Worm (Caenorhabditis elegans): ENCODE measurements around the gene F41G3.20.

F41G3.20 gene

DNA sequence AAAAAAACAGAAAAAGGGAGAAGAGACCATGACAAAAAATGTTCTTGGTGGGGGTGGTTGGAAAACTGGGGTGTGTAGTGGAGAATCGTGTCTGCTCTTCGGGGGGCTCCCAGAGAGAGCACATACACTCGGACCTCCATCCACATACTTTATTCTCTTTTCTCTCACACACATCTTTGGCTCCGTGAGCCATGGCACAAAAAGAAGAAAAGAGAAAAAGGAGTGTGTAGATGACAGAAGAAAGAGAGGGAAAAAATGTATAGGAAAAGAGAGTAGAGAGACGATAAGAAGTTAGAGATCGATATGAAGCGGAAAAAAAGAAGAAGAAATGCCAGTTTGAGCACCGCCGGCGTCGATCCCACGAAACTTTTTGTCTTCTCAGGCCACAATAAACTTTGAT is 41.8 kb downstream of the F41G3.20 start:
- no peak for TF ChIP-seq tbx-11 (GFP tag; IDR thresholded peaks at IDR 0.05)
- TF ChIP-seq pes-1 (GFP tag; IDR thresholded peaks at IDR 0.05): no peak
- TF ChIP-seq sea-1 (GFP tag; conservative IDR thresholded peaks at IDR 0.05): no peak
- no peak for TF ChIP-seq aly-1 (tag; optimal IDR thresholded peaks at IDR 0.05)
- no peak for TF ChIP-seq hnd-1 (tag; optimal IDR thresholded peaks at IDR 0.05)
- no peak for TF ChIP-seq ama-1 (optimal IDR thresholded peaks at IDR 0.05)
- TF ChIP-seq hmg-4 (GFP tag; optimal IDR thresholded peaks at IDR 0.05): no peak
- no peak for TF ChIP-seq B0310.2 (tag; optimal IDR thresholded peaks at IDR 0.05)
- no peak for TF ChIP-seq ets-7 (tag; optimal IDR thresholded peaks at IDR 0.05)
- no peak for TF ChIP-seq tra-4 (tag; optimal IDR thresholded peaks at IDR 0.05)
- no peak for TF ChIP-seq flt-1 (GFP tag; IDR thresholded peaks at IDR 0.05)
- no peak for TF ChIP-seq ceh-13 (GFP tag; optimal IDR thresholded peaks at IDR 0.05)
- no peak for TF ChIP-seq tbx-37 (GFP tag; conservative IDR thresholded peaks at IDR 0.05)
- TF ChIP-seq ceh-36 (tag; optimal IDR thresholded peaks at IDR 0.05): no peak
- TF ChIP-seq scrt-1 (GFP tag; IDR thresholded peaks at IDR 0.05): no peak

DNA sequence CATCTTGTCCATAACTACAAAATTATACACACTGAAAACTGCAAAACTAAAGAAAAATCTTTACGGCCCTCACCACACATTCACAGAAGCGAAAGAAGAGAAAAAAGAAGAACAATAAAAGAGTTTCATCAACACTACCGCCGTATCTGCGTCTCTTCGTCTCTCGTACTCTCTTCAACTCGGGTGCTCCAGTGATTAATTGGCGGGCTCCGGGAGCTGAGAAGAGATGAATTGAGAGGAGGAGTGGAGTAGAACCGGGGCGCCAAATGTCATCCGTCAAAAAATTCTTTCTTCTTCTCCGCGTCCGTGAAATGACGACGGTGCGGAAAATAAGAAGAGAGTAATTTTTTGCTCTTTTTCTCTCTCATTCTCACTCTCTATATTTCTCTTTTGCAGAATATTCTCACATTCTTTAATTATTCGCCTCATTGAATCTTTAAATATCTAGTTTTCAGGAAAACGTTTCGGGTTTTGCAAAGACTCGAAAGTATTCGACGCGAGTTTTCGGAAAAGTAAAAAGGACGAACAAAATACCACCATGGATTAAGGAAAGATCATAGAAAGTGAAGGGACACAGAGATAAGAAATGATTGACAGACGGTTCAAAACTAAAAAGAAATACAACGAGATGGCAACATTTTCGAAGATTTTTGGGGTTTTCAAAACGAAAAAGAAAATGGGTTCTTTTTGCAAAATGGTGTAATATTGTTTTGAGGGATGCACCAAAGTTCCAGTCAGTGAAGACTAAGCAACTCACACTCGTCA is 43.2 kb downstream of the F41G3.20 start:
- TF ChIP-seq sea-1 (GFP tag; conservative IDR thresholded peaks at IDR 0.05) (no peak), scrt-1 (GFP tag; IDR thresholded peaks at IDR 0.05) (no peak), tbx-37 (GFP tag; conservative IDR thresholded peaks at IDR 0.05) (no peak), hmg-4 (GFP tag; optimal IDR thresholded peaks at IDR 0.05) (no peak), flt-1 (GFP tag; IDR thresholded peaks at IDR 0.05) (no peak), ceh-36 (tag; optimal IDR thresholded peaks at IDR 0.05) (no peak), ama-1 (optimal IDR thresholded peaks at IDR 0.05) (no peak), pes-1 (GFP tag; IDR thresholded peaks at IDR 0.05) (no peak), ets-7 (tag; optimal IDR thresholded peaks at IDR 0.05) (no peak), aly-1 (tag; optimal IDR thresholded peaks at IDR 0.05) (no peak), tbx-11 (GFP tag; IDR thresholded peaks at IDR 0.05) (no peak), hmbx-1 (tag; optimal IDR thresholded peaks at IDR 0.05) (no peak), tra-4 (tag; optimal IDR thresholded peaks at IDR 0.05) (no peak), B0310.2 (tag; optimal IDR thresholded peaks at IDR 0.05) (no peak), hnd-1 (tag; optimal IDR thresholded peaks at IDR 0.05) (no peak), ceh-13 (GFP tag; optimal IDR thresholded peaks at IDR 0.05) (no peak), F13C5.2 (tag; optimal IDR thresholded peaks at IDR 0.05) (no peak)

DNA sequence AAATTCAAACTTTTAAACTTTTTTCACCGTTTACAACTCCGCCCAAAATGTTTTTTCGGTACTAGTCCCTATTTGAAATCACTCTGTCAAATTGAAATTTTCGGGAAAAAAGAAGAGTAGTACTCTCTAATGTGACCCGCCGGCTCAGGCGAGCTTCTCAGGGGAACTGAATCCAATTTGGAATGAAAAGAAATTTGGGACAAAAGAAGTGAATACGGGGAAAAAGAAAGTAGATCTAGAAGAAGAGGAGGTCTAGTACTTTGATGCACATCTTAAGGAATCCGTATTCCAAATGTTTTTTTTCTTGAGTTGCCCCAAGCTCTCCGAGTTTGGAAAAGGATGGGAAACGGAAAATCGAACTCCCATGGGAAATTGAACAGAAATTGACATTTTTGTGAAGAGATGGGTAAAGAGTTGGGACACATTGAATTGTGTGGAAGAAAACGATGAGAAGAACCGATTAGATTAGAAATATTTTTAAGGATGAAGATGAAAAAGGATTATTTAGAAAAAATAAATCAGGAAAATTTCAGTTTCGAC is 44.2 kb downstream of the F41G3.20 start:
- TF ChIP-seq sea-1 (GFP tag; conservative IDR thresholded peaks at IDR 0.05): no peak

- TF ChIP-seq pes-1 (GFP tag; IDR thresholded peaks at IDR 0.05) (no peak), hmbx-1 (tag; optimal IDR thresholded peaks at IDR 0.05) (no peak), ets-7 (tag; optimal IDR thresholded peaks at IDR 0.05) (no peak), ceh-36 (tag; optimal IDR thresholded peaks at IDR 0.05) (no peak), hnd-1 (tag; optimal IDR thresholded peaks at IDR 0.05) (no peak), scrt-1 (GFP tag; IDR thresholded peaks at IDR 0.05) (no peak), B0310.2 (tag; optimal IDR thresholded peaks at IDR 0.05) (no peak), tbx-37 (GFP tag; conservative IDR thresholded peaks at IDR 0.05) (no peak), aly-1 (tag; optimal IDR thresholded peaks at IDR 0.05) (no peak), ama-1 (optimal IDR thresholded peaks at IDR 0.05) (no peak), sea-1 (GFP tag; conservative IDR thresholded peaks at IDR 0.05) (no peak)
Measured at ce11 chrII:6705593-6706228, 45.1 kb downstream of the F41G3.20 start, which contains the start of gene rpy-1. Gene rpy-1, minus strand, starts transcription at chrII:6705643.

DNA sequence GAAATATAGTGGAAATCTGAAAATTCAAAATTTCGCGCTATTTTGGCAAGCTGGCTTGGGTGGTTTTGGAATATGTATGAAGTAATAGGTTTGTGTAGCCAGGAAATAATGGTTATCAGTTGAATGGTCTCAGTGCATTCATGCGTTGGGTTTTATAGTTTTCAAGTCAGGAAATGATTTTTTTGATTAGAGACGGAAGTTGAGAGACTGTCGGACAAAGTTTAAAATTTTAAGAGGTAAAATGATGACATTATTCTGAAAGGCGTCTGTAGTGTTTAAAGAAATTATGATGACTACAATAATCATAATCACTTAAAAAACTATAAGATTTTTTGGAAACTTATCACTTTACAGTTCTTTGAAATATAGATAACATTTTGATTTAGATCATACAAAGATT is 49.3 kb downstream of the F41G3.20 start, which contains the start of gene C18H9.6:
C18H9.6 (minus strand) TSS at position 129 of the 400 bp plus-strand sequence.
- TF ChIP-seq flt-1 (GFP tag; IDR thresholded peaks at IDR 0.05) (no peak), ets-7 (tag; optimal IDR thresholded peaks at IDR 0.05) (no peak), hmg-4 (GFP tag; optimal IDR thresholded peaks at IDR 0.05) (no peak), aly-1 (tag; optimal IDR thresholded peaks at IDR 0.05) (no peak), pes-1 (GFP tag; IDR thresholded peaks at IDR 0.05) (no peak), tra-4 (tag; optimal IDR thresholded peaks at IDR 0.05) (no peak), scrt-1 (GFP tag; IDR thresholded peaks at IDR 0.05) (no peak), hnd-1 (tag; optimal IDR thresholded peaks at IDR 0.05) (no peak), B0310.2 (tag; optimal IDR thresholded peaks at IDR 0.05) (no peak), ceh-36 (tag; optimal IDR thresholded peaks at IDR 0.05) (no peak), F13C5.2 (tag; optimal IDR thresholded peaks at IDR 0.05) (no peak)
